Worm (Caenorhabditis elegans) whole organism, L4 larva: Measurements from ENCODE around the gene srx-135.

Experiments
- T20F7.1 ChIP-seq: fragments of 200-800 bp; sonication (Bioruptor generic); optimal IDR thresholded peaks from 2 replicates; lab custom pipeline; 2018; ENCODE audit warnings: mild to moderate bottlenecking, missing genetic modification characterization, missing compliant biosample characterization
- ZK546.5 ChIP-seq, 2 experiments: sonication (generic microtip); optimal IDR thresholded peaks; 2 replicates each; lab custom pipeline; 2017; ENCODE audit warnings: missing biosample characterization in 2 of 2, missing genetic modification characterization in 2 of 2
- egl-27 ChIP-seq: sonication (generic microtip); optimal IDR thresholded peaks from 3 replicates; lab custom pipeline; 2017; ENCODE audit warnings: missing biosample characterization, missing genetic modification reagents, missing genetic modification characterization
- hif-1 ChIP-seq, 2 experiments: sonication (generic microtip); optimal IDR thresholded peaks; 2 replicates each; lab custom pipeline; 2016 to 2017; ENCODE audit warnings: missing compliant biosample characterization in 2 of 2, missing genetic modification characterization in 2 of 2, missing genetic modification reagents in 2 of 2, missing genotype in 2 of 2, mild to moderate bottlenecking in 1 of 2
- hlh-30 ChIP-seq: sonication (generic microtip); optimal IDR thresholded peaks from 2 replicates; lab custom pipeline; 2017; ENCODE audit warnings: antibody characterized with exemption, mild to moderate bottlenecking, missing genetic modification characterization, missing compliant biosample characterization; ENCODE audit not compliant: insufficient read depth
- lin-13 ChIP-seq: fragments of 150-350 bp; optimal IDR thresholded peaks from 2 replicates; lab custom pipeline; 2014; ENCODE audit warnings: missing biosample characterization, missing genetic modification reagents, missing genetic modification characterization
- mdl-1 ChIP-seq, 2 experiments: fragments of 150-350 bp in 1 of 2; sonication (generic microtip) in 1 of 2; optimal IDR thresholded peaks; 2 replicates each; lab custom pipeline; 2014 to 2017; ENCODE audit warnings: missing biosample characterization in 2 of 2, missing genetic modification characterization in 2 of 2
- nhr-25 ChIP-seq: sonication (generic microtip); optimal IDR thresholded peaks from 2 replicates; lab custom pipeline; 2017; ENCODE audit warnings: missing genetic modification characterization, mild to moderate bottlenecking, missing compliant biosample characterization, antibody characterized with exemption, moderate library complexity, borderline replicate concordance; ENCODE audit not compliant: insufficient read depth
- nhr-28 ChIP-seq: fragments of 150-350 bp; optimal IDR thresholded peaks from 2 replicates; lab custom pipeline; 2014; ENCODE audit warnings: missing biosample characterization, missing genetic modification characterization
- nhr-41 ChIP-seq: fragments of 200-800 bp; sonication (Bioruptor generic); IDR thresholded peaks from 2 replicates; pipeline ENCODE4 v1.3.6; 2022; ENCODE audit warnings: missing genetic modification reagents, missing genetic modification characterization, missing compliant biosample characterization
- pha-4 ChIP-seq, 2 experiments: fragments of 150-350 bp in 1 of 2; fragments of 200-800 bp in 1 of 2; sonication (Bioruptor generic) in 1 of 2; IDR thresholded peaks in 1 of 2; optimal IDR thresholded peaks in 1 of 2; 2 replicates each; pipeline versions ENCODE4 v1.3.6 to Lab custom; 2014 to 2022; ENCODE audit warnings: missing genetic modification characterization in 2 of 2, missing genetic modification reagents in 2 of 2, missing biosample characterization in 1 of 2, missing compliant biosample characterization in 1 of 2
- pqm-1 ChIP-seq: sonication (generic microtip); optimal IDR thresholded peaks from 2 replicates; lab custom pipeline; 2017; ENCODE audit warnings: missing biosample characterization, missing genetic modification characterization
- zag-1 ChIP-seq: fragments of 150-350 bp; optimal IDR thresholded peaks from 2 replicates; lab custom pipeline; 2014; ENCODE audit warnings: missing biosample characterization, missing genetic modification characterization
- zip-11 ChIP-seq: fragments of 200-800 bp; sonication (Bioruptor generic); IDR thresholded peaks from 2 replicates; pipeline ENCODE4 v1.3.6; 2022; ENCODE audit warnings: missing genetic modification characterization, missing compliant biosample characterization

ce11 chrV:13840909-13841308 is 18.1 kb upstream of the srx-135 start, which contains the start of gene srx-17:
- no peak for TF ChIP-seq nhr-28 (tag; lab: Kevin White, UChicago)
- TF ChIP-seq ZK546.5 (tag; optimal IDR thresholded peaks at IDR 0.05; lab: Kevin White, UChicago), result no peak
- no peak for TF ChIP-seq pha-4 (GFP tag; IDR thresholded peaks at IDR 0.05; lab: Robert Waterston, UW)
- no peak for TF ChIP-seq pha-4 (tag; optimal IDR thresholded peaks at IDR 0.05; lab: Kevin White, UChicago)
- no peak for TF ChIP-seq egl-27 (tag; lab: Kevin White, UChicago)
- no peak for TF ChIP-seq zag-1 (tag; lab: Kevin White, UChicago)
- TF ChIP-seq nhr-25 (tag; lab: Kevin White, UChicago), result no peak
- TF ChIP-seq pqm-1 (tag; lab: Kevin White, UChicago), result no peak
- TF ChIP-seq mdl-1 (tag; optimal IDR thresholded peaks at IDR 0.05; lab: Kevin White, UChicago), result no peak
- TF ChIP-seq T20F7.1 (GFP tag; lab: Kevin White, UChicago), result no peak
- TF ChIP-seq zip-11, result no peak
- no peak for TF ChIP-seq hif-1 (tag; optimal IDR thresholded peaks at IDR 0.05; lab: Kevin White, UChicago)
- TF ChIP-seq hlh-30, result no peak
- no peak for TF ChIP-seq lin-13
- TF ChIP-seq nhr-41 (GFP tag; lab: Robert Waterston, UW), result no peak
